Worm (Caenorhabditis elegans): ENCODE data around the gene H01M10.1.

The H01M10.1 gene

DNA sequence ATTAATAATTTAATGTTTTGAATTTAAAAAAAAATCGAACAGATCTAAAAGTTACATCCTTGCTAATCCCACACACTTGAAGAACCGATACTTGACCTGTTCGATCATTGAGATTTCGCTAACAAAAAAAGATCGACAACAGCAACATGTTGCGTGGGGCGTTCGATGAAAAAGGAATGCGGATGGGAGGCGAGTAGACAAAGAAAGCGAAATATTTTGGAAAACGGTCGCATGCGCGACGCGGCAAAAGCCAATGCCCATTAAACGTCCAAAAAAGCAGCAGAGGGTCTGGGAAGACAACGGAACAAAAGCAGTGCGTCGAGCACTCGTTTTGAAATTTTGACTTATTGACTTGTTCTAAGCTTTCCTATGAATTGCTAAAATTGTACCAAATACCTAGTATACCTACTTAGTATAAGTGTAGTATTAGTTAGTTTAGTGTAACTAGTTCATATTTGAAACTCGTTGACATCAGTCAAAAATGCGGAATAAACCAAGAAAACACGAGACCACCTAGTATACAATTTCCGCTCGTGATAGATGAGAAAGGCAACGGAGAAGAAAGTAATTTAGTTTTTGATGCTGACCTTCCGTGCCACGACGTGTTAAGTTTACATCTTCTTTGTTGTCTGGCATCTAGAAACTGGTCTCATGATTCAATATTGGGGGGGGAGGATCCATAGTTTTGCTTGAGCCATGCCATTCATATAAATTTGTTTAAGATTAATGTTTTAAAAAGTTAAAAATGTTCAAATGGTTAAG lies 1.6 kb upstream of the H01M10.1 start:
- TF ChIP-seq nhr-237 (tag; optimal IDR thresholded peaks at IDR 0.05) (no peak), sptf-1 (tag; optimal IDR thresholded peaks at IDR 0.05) (no peak), lin-13 (tag; optimal IDR thresholded peaks at IDR 0.05) (no peak), unc-120 (tag; optimal IDR thresholded peaks at IDR 0.05; ENCODE audit: poor library complexity, severe bottlenecking) (no peak), nhr-12 (tag; optimal IDR thresholded peaks at IDR 0.05) (no peak), ceh-39 (tag; optimal IDR thresholded peaks at IDR 0.05) (no peak)

DNA sequence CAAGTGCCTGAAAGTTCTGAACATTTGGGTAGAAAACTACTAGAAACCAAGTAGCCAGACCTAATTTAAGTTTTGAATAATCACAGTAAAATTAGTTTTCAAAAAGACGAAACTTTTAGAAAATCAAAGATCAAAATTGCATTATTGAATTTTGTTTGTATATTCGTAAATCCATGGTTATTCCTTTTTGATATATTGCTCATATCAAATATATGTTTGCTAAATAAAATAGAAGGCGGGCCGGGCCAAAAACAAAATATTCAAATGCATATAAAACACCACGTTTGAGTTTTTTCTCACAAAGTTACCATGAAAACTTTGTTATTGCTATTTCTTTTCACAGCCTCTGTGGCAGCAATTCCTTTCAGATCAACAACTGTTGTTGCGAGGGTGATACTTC lies 2.9 kb downstream of the H01M10.1 start, which contains the start of gene ttr-42:
ttr-42 (plus strand) TSS at position 301 of the 400 bp plus-strand sequence.
- TF ChIP-seq nhr-237 (tag; optimal IDR thresholded peaks at IDR 0.05), result no peak
- no peak for TF ChIP-seq snpc-4 (tag; optimal IDR thresholded peaks at IDR 0.05)
- TF ChIP-seq mls-2 (tag; optimal IDR thresholded peaks at IDR 0.05), result no peak
- TF ChIP-seq lin-13 (tag; optimal IDR thresholded peaks at IDR 0.05), result no peak
- no peak for TF ChIP-seq unc-62 (GFP tag; optimal IDR thresholded peaks at IDR 0.05)
- no peak for TF ChIP-seq ceh-43 (GFP tag; optimal IDR thresholded peaks at IDR 0.05)
- TF ChIP-seq unc-39 (tag; optimal IDR thresholded peaks at IDR 0.05), result no peak
- TF ChIP-seq unc-120 (tag; optimal IDR thresholded peaks at IDR 0.05; ENCODE audit: poor library complexity, severe bottlenecking), result no peak
- no peak for TF ChIP-seq lin-32 (GFP tag; optimal IDR thresholded peaks at IDR 0.05)
- no peak for TF ChIP-seq mep-1 (tag; optimal IDR thresholded peaks at IDR 0.05)
- no peak for TF ChIP-seq hlh-1 (tag; optimal IDR thresholded peaks at IDR 0.05)
- TF ChIP-seq blmp-1 (tag; optimal IDR thresholded peaks at IDR 0.05), result no peak
- no peak for TF ChIP-seq tbx-8 (GFP tag; optimal IDR thresholded peaks at IDR 0.05)
- no peak for TF ChIP-seq bed-3 (GFP tag; optimal IDR thresholded peaks at IDR 0.05)
- no peak for TF ChIP-seq cnd-1 (tag; optimal IDR thresholded peaks at IDR 0.05)

DNA sequence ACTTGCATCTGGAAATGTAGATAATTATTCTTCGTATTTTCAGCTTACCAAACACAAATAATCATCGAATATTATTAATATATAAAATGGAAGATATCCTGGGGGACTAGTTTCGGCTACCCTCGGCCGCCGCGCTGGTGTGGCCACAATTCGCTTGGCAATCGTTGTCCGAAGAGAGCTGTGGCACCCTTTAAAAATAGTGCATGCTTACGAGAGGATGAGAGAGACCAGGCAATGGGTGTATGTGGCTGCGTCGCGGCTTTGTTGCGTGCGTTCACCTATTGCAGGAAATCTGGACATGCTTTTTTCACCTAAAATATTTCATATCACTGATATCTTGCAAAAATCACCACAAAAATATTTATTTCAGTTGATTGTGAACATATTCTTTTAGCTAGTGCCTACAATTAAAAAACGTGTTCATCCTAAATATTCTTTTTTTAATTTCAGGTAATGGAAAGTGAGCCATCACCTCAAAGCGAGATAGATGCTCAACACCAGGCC lies 7.7 kb downstream of the H01M10.1 start, which contains the start of the genes ccd-5 and F52H2.1:
ccd-5 (minus strand) TSS at position 8 of the 504 bp plus-strand sequence.
F52H2.1 (plus strand) TSS at position 454 of the 504 bp plus-strand sequence.
- TF ChIP-seq ztf-11 (tag; optimal IDR thresholded peaks at IDR 0.05) (no peak), drap-1 (GFP tag; optimal IDR thresholded peaks at IDR 0.05) (no peak), M03D4.4 (tag; optimal IDR thresholded peaks at IDR 0.05) (no peak), mab-5 (tag; optimal IDR thresholded peaks at IDR 0.05) (no peak), elt-3 (tag; optimal IDR thresholded peaks at IDR 0.05) (no peak), nhr-28 (tag; optimal IDR thresholded peaks at IDR 0.05) (no peak), ham-2 (GFP tag; optimal IDR thresholded peaks at IDR 0.05) (no peak), pha-4 (tag; optimal IDR thresholded peaks at IDR 0.05) (no peak), elt-1 (tag; optimal IDR thresholded peaks at IDR 0.05; ENCODE audit: borderline replicate concordance, insufficient read depth) (no peak), ceh-83 (GFP tag; optimal IDR thresholded peaks at IDR 0.05) (no peak), zip-8 (tag; optimal IDR thresholded peaks at IDR 0.05) (no peak)

DNA sequence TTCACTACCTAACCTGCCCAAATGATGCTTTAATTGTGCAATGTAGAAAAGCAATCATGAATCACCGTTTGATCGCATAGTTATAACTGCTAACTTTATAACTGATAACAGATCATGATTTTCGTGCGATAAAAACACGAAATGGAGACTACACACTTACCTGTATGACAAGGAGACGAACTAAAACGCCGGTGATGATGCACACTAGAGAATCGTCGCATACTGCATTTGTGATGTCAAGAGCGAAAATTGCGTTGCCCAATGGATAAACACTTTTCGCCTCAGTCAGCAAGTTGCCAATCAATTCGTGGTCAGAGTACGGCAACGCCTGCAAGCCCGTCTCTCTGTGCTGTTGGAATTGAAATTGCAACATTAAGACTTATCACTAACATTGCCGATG lies 11.3 kb downstream of the H01M10.1 start:
- TF ChIP-seq lsy-2 (tag; optimal IDR thresholded peaks at IDR 0.05) (no peak), sem-2 (GFP tag; optimal IDR thresholded peaks at IDR 0.05) (no peak), nhr-12 (tag; optimal IDR thresholded peaks at IDR 0.05) (no peak), pha-4 (tag; optimal IDR thresholded peaks at IDR 0.05) (no peak), cnd-1 (tag; optimal IDR thresholded peaks at IDR 0.05) (no peak), ceh-39 (tag; optimal IDR thresholded peaks at IDR 0.05) (no peak), mls-2 (tag; optimal IDR thresholded peaks at IDR 0.05) (no peak), ces-1 (GFP tag; optimal IDR thresholded peaks at IDR 0.05) (no peak)

DNA sequence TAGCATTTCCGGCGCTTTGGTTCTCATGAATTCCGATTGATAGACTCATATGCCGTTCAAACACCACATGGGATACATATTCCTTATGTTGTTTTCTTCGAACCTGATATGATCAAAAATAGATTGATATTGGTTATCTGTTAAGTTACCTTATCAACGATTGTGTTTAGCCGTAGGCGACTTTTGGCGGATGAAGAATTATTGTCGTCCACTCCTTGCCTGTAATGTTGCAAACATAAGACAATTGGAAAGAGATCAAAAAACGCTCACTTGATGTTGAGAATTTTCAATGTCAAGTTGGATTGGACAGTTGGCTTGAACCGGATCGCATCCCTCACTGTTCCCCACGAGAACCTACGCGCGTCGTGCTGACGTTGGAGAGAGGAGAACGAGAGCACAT lies 12.6 kb downstream of the H01M10.1 start:
- TF ChIP-seq nhr-2 (tag; optimal IDR thresholded peaks at IDR 0.05) (no peak), lin-32 (GFP tag; optimal IDR thresholded peaks at IDR 0.05) (no peak), sptf-1 (tag; optimal IDR thresholded peaks at IDR 0.05) (no peak), mls-2 (tag; optimal IDR thresholded peaks at IDR 0.05) (no peak), M03D4.4 (tag; optimal IDR thresholded peaks at IDR 0.05) (no peak), pha-4 (tag; optimal IDR thresholded peaks at IDR 0.05) (no peak), nhr-76 (tag; optimal IDR thresholded peaks at IDR 0.05) (no peak), nhr-12 (tag; optimal IDR thresholded peaks at IDR 0.05) (no peak)

Measured in whole organism, mixed stage, embryonic.